Worm (Caenorhabditis elegans) whole organism, L4/young adult: ENCODE measurements around the gene mrpl-32.

Source experiments
- W03F9.2 ChIP-seq: fragments of 150-350 bp; optimal IDR thresholded peaks from 2 replicates; lab custom pipeline; 2014; ENCODE audit warnings: missing biosample characterization, missing genetic modification characterization
- him-1 ChIP-seq: sonication (generic microtip); optimal IDR thresholded peaks from 2 replicates; lab custom pipeline; 2016; ENCODE audit warnings: missing genotype, missing genetic modification reagents, missing genetic modification characterization, missing compliant biosample characterization

ce11 chrIII:8490254-8490653 is 40.7 kb downstream of the mrpl-32 start, which contains the start of the genes ess-2 and F42H10.2:
- TF ChIP-seq W03F9.2 (tag; lab: Kevin White, UChicago) = no peak
- TF ChIP-seq him-1 (tag; lab: Kevin White, UChicago) = no peak
